Worm (Caenorhabditis elegans): ENCODE data around the gene E02H4.8.

Gene E02H4.8

DNA sequence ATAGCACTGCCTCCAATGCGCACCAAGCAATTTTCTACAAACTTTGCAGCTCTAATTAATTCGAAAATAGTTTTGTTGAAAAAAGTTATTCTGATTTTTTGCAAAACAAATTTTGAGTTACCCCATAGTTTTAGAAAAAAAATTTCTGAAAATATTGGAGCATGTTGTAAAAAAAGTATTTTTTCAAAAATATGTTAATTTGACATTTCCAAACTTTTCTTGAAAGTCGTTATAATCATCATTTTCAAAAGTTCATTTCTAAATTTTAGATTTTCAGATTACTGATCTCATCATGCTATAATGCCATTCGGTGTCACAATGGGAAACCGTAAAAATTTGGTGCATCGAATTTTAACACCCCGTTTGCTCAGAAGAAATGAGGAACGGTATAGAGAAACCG is 4.4 kb upstream of the E02H4.8 start, which contains the start of gene del-1:
Gene del-1, plus strand, starts transcription at position 301 of the 400 bp plus-strand sequence.
- no peak for TF ChIP-seq pha-4 (tag; optimal IDR thresholded peaks at IDR 0.05)
- no peak for TF ChIP-seq ceh-39 (tag; optimal IDR thresholded peaks at IDR 0.05)
- no peak for TF ChIP-seq nhr-2 (tag; optimal IDR thresholded peaks at IDR 0.05)
- no peak for TF ChIP-seq zip-8 (tag; optimal IDR thresholded peaks at IDR 0.05)
- TF ChIP-seq ham-2 (GFP tag; optimal IDR thresholded peaks at IDR 0.05) = no peak
- TF ChIP-seq elt-1 (tag; optimal IDR thresholded peaks at IDR 0.05; ENCODE audit: borderline replicate concordance, insufficient read depth) = no peak
- no peak for TF ChIP-seq mab-5 (tag; optimal IDR thresholded peaks at IDR 0.05)
- no peak for TF ChIP-seq drap-1 (GFP tag; optimal IDR thresholded peaks at IDR 0.05)
- TF ChIP-seq ceh-43 (GFP tag; optimal IDR thresholded peaks at IDR 0.05) = no peak
- no peak for TF ChIP-seq snpc-4 (tag; optimal IDR thresholded peaks at IDR 0.05)
- no peak for TF ChIP-seq unc-39 (tag; optimal IDR thresholded peaks at IDR 0.05)
- TF ChIP-seq lin-13 (tag; optimal IDR thresholded peaks at IDR 0.05) = no peak
- no peak for TF ChIP-seq lsy-2 (tag; optimal IDR thresholded peaks at IDR 0.05)
- TF ChIP-seq ces-1 (GFP tag; optimal IDR thresholded peaks at IDR 0.05) = no peak

DNA sequence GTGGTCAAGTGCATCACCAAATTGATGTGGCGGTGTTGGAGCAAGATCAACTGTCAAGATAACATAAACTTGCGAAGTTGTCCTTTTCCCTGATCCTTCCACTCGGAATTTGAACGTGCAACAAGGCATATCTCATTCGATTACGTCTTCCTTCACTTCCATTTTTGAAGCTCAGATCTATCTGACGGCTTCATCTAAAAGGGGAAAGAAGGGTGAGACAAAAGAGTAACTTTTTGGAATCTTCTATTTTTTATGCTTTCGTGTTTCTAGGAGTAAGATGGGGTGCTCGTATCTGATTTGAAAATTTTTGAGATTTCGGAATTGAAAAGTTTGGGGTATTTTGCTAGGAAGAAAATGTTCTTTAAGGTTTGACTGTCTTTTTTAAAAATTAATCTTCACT is 3.8 kb upstream of the E02H4.8 start:
- TF ChIP-seq nhr-237 (tag; optimal IDR thresholded peaks at IDR 0.05) (no peak), lin-32 (GFP tag; optimal IDR thresholded peaks at IDR 0.05) (no peak), lsy-2 (tag; optimal IDR thresholded peaks at IDR 0.05) (no peak), hlh-1 (tag; optimal IDR thresholded peaks at IDR 0.05) (no peak), nhr-12 (tag; optimal IDR thresholded peaks at IDR 0.05) (no peak), ztf-11 (tag; optimal IDR thresholded peaks at IDR 0.05) (no peak), ham-2 (GFP tag; optimal IDR thresholded peaks at IDR 0.05) (no peak), lin-13 (tag; optimal IDR thresholded peaks at IDR 0.05) (no peak), ceh-43 (GFP tag; optimal IDR thresholded peaks at IDR 0.05) (no peak), M03D4.4 (tag; optimal IDR thresholded peaks at IDR 0.05) (no peak), cnd-1 (tag; optimal IDR thresholded peaks at IDR 0.05) (no peak), unc-120 (tag; optimal IDR thresholded peaks at IDR 0.05; ENCODE audit: poor library complexity, severe bottlenecking) (no peak), ces-1 (GFP tag; optimal IDR thresholded peaks at IDR 0.05) (no peak), elt-1 (tag; optimal IDR thresholded peaks at IDR 0.05; ENCODE audit: borderline replicate concordance, insufficient read depth) (no peak), bed-3 (GFP tag; optimal IDR thresholded peaks at IDR 0.05) (no peak), unc-62 (GFP tag; optimal IDR thresholded peaks at IDR 0.05) (no peak), zip-8 (tag; optimal IDR thresholded peaks at IDR 0.05) (no peak), blmp-1 (tag; optimal IDR thresholded peaks at IDR 0.05) (no peak), snpc-4 (tag; optimal IDR thresholded peaks at IDR 0.05) (no peak)

- TF ChIP-seq nhr-12 (tag; optimal IDR thresholded peaks at IDR 0.05) = no peak
- TF ChIP-seq lin-13 (tag; optimal IDR thresholded peaks at IDR 0.05) = no peak
- no peak for TF ChIP-seq snpc-4 (tag; optimal IDR thresholded peaks at IDR 0.05)
- no peak for TF ChIP-seq pha-4 (tag; optimal IDR thresholded peaks at IDR 0.05)
- TF ChIP-seq bed-3 (GFP tag; optimal IDR thresholded peaks at IDR 0.05) = no peak
- TF ChIP-seq lin-32 (GFP tag; optimal IDR thresholded peaks at IDR 0.05) = no peak
- no peak for TF ChIP-seq ham-2 (GFP tag; optimal IDR thresholded peaks at IDR 0.05)
- TF ChIP-seq flh-1 (GFP tag; optimal IDR thresholded peaks at IDR 0.05) = no peak
- no peak for TF ChIP-seq ztf-11 (tag; optimal IDR thresholded peaks at IDR 0.05)
- no peak for TF ChIP-seq nhr-2 (tag; optimal IDR thresholded peaks at IDR 0.05)
- TF ChIP-seq lsy-2 (tag; optimal IDR thresholded peaks at IDR 0.05) = no peak
- TF ChIP-seq drap-1 (GFP tag; optimal IDR thresholded peaks at IDR 0.05) = no peak
- no peak for TF ChIP-seq tbx-8 (GFP tag; optimal IDR thresholded peaks at IDR 0.05)
- TF ChIP-seq nhr-237 (tag; optimal IDR thresholded peaks at IDR 0.05) = no peak
Observed at ce11 chrX:14257661-14258060, 5.7 kb downstream of the E02H4.8 start, which contains the start of gene E02H4.4. TSS of gene E02H4.4 (plus strand) at chrX:14257961.

- TF ChIP-seq hlh-1 (tag; optimal IDR thresholded peaks at IDR 0.05) (no peak), tbx-8 (GFP tag; optimal IDR thresholded peaks at IDR 0.05) (no peak), ceh-39 (tag; optimal IDR thresholded peaks at IDR 0.05) (no peak), pha-4 (tag; optimal IDR thresholded peaks at IDR 0.05) (no peak), mep-1 (tag; optimal IDR thresholded peaks at IDR 0.05) (no peak), zip-8 (tag; optimal IDR thresholded peaks at IDR 0.05) (no peak), nhr-76 (tag; optimal IDR thresholded peaks at IDR 0.05) (no peak), nhr-28 (tag; optimal IDR thresholded peaks at IDR 0.05) (no peak), elt-3 (tag; optimal IDR thresholded peaks at IDR 0.05) (no peak), mab-5 (tag; optimal IDR thresholded peaks at IDR 0.05) (no peak), snpc-4 (tag; optimal IDR thresholded peaks at IDR 0.05) (no peak), ceh-43 (GFP tag; optimal IDR thresholded peaks at IDR 0.05) (no peak)
Observed at ce11 chrX:14255973-14256372, 7.4 kb downstream of the E02H4.8 start, which contains the start of gene E02H4.7. TSS of gene E02H4.7 (plus strand) at chrX:14256273.

- TF ChIP-seq ceh-39 (tag; optimal IDR thresholded peaks at IDR 0.05) = no peak
- TF ChIP-seq nhr-76 (tag; optimal IDR thresholded peaks at IDR 0.05) = no peak
- TF ChIP-seq ham-2 (GFP tag; optimal IDR thresholded peaks at IDR 0.05) = no peak
- TF ChIP-seq hlh-1 (tag; optimal IDR thresholded peaks at IDR 0.05) = no peak
- TF ChIP-seq ces-1 (GFP tag; optimal IDR thresholded peaks at IDR 0.05) = no peak
- no peak for TF ChIP-seq cnd-1 (tag; optimal IDR thresholded peaks at IDR 0.05)
Observed at ce11 chrX:14255031-14255430, 8.3 kb downstream of the E02H4.8 start, which contains the start of gene E02H4.5. TSS of gene E02H4.5 (minus strand) at chrX:14255131.
